Worm (Caenorhabditis elegans) whole organism, L2 larva: ENCODE measurements around the gene farl-11.

Source experiments
- R02D3.7 ChIP-seq: fragments of 150-350 bp; optimal IDR thresholded peaks from 2 replicates; lab custom pipeline; 2014; ENCODE audit warnings: missing biosample characterization, missing genetic modification characterization
- Y55F3AM.14 ChIP-seq: fragments of 200-800 bp; sonication (Bioruptor generic); optimal IDR thresholded peaks from 2 replicates; lab custom pipeline; 2018; ENCODE audit warnings: mild to moderate bottlenecking, missing genetic modification characterization, missing compliant biosample characterization
- ZK546.5 ChIP-seq: sonication (generic microtip); optimal IDR thresholded peaks from 2 replicates; lab custom pipeline; 2017; ENCODE audit warnings: missing biosample characterization, missing genetic modification characterization
- ama-1 ChIP-seq: fragments of 150-350 bp; optimal IDR thresholded peaks from 2 replicates; lab custom pipeline; 2018; ENCODE audit warnings: inconsistent platforms
- blmp-1 ChIP-seq: sonication (generic microtip); optimal IDR thresholded peaks from 2 replicates; lab custom pipeline; 2017; ENCODE audit warnings: missing genetic modification characterization, mild to moderate bottlenecking, missing compliant biosample characterization, antibody characterized with exemption, moderate library complexity; ENCODE audit not compliant: insufficient read depth
- ceh-16 ChIP-seq: fragments of 150-350 bp; optimal IDR thresholded peaks from 2 replicates; lab custom pipeline; 2014; ENCODE audit warnings: missing biosample characterization, missing genetic modification characterization
- ceh-82 ChIP-seq: fragments of 150-350 bp; optimal IDR thresholded peaks from 2 replicates; lab custom pipeline; 2014; ENCODE audit warnings: missing biosample characterization, missing genetic modification characterization
- dmd-4 ChIP-seq: sonication (generic microtip); optimal IDR thresholded peaks from 2 replicates; lab custom pipeline; 2017; ENCODE audit warnings: missing biosample characterization, missing genetic modification characterization
- egl-27 ChIP-seq: sonication (generic microtip); optimal IDR thresholded peaks from 3 replicates; lab custom pipeline; 2017; ENCODE audit warnings: missing biosample characterization, missing genetic modification reagents, missing genetic modification characterization
- elt-1 ChIP-seq: fragments of 150-350 bp; optimal IDR thresholded peaks from 2 replicates; lab custom pipeline; 2014; ENCODE audit warnings: missing biosample characterization, missing genetic modification characterization
- fos-1 ChIP-seq: fragments of 150-350 bp; optimal IDR thresholded peaks from 2 replicates; lab custom pipeline; 2014; ENCODE audit warnings: missing biosample characterization, missing genetic modification characterization
- gmeb-1 ChIP-seq: fragments of 150-350 bp; optimal IDR thresholded peaks from 2 replicates; lab custom pipeline; 2014; ENCODE audit warnings: missing biosample characterization, missing genetic modification characterization
- lin-11 ChIP-seq: fragments of 150-350 bp; sonication (generic microtip); optimal IDR thresholded peaks from 2 replicates; lab custom pipeline; 2014; ENCODE audit warnings: missing biosample characterization, missing genetic modification characterization, inconsistent platforms, mixed read lengths
- lin-13 ChIP-seq: fragments of 150-350 bp; optimal IDR thresholded peaks from 2 replicates; lab custom pipeline; 2014; ENCODE audit warnings: missing biosample characterization, missing genetic modification reagents, missing genetic modification characterization
- lin-39 ChIP-seq: fragments of 150-350 bp; optimal IDR thresholded peaks from 2 replicates; lab custom pipeline; 2014; ENCODE audit warnings: missing biosample characterization, missing genetic modification reagents, missing genetic modification characterization
- lsy-2 ChIP-seq, 2 experiments: fragments of 150-350 bp in 1 of 2; sonication (generic microtip) in 1 of 2; optimal IDR thresholded peaks; 2 replicates each; lab custom pipeline; 2014 to 2017; ENCODE audit warnings: missing biosample characterization in 2 of 2, missing genetic modification characterization in 2 of 2
- mbf-1 ChIP-seq: sonication (generic microtip); optimal IDR thresholded peaks from 2 replicates; lab custom pipeline; 2017; ENCODE audit warnings: missing biosample characterization, missing genetic modification characterization
- mdl-1 ChIP-seq, 2 experiments: fragments of 150-350 bp in 1 of 2; sonication (generic microtip) in 1 of 2; optimal IDR thresholded peaks; 2 replicates each; lab custom pipeline; 2017; ENCODE audit warnings: missing biosample characterization in 2 of 2, missing genetic modification characterization in 2 of 2
- nhr-10 ChIP-seq: sonication (generic microtip); optimal IDR thresholded peaks from 2 replicates; lab custom pipeline; 2017; ENCODE audit warnings: missing biosample characterization, missing genetic modification characterization
- nhr-11 ChIP-seq: fragments of 150-350 bp; optimal IDR thresholded peaks from 2 replicates; lab custom pipeline; 2014; ENCODE audit warnings: missing biosample characterization, missing genetic modification characterization
- nhr-12 ChIP-seq: fragments of 150-350 bp; optimal IDR thresholded peaks from 2 replicates; lab custom pipeline; 2014; ENCODE audit warnings: missing biosample characterization, missing genetic modification characterization
- nhr-21 ChIP-seq: fragments of 150-350 bp; optimal IDR thresholded peaks from 2 replicates; lab custom pipeline; 2014; ENCODE audit warnings: missing biosample characterization, missing genetic modification characterization
- nhr-23 ChIP-seq: fragments of 150-350 bp; optimal IDR thresholded peaks from 2 replicates; lab custom pipeline; 2014; ENCODE audit warnings: missing biosample characterization, missing genetic modification reagents, missing genetic modification characterization
- nhr-237 ChIP-seq: fragments of 150-350 bp; optimal IDR thresholded peaks from 2 replicates; lab custom pipeline; 2014; ENCODE audit warnings: missing biosample characterization, missing genetic modification characterization
- nhr-25 ChIP-seq: fragments of 150-350 bp; sonication (generic microtip); optimal IDR thresholded peaks from 3 replicates; lab custom pipeline; 2014; ENCODE audit warnings: missing biosample characterization, missing genetic modification characterization
- nhr-6 ChIP-seq: fragments of 150-350 bp; optimal IDR thresholded peaks from 2 replicates; lab custom pipeline; 2014; ENCODE audit warnings: missing biosample characterization, missing genetic modification characterization
- nhr-77 ChIP-seq: fragments of 150-350 bp; optimal IDR thresholded peaks from 2 replicates; lab custom pipeline; 2014; ENCODE audit warnings: missing biosample characterization, missing genetic modification characterization
- peb-1 ChIP-seq: fragments of 150-350 bp; optimal IDR thresholded peaks from 2 replicates; lab custom pipeline; 2014; ENCODE audit warnings: missing biosample characterization, missing genetic modification characterization
- sma-9 ChIP-seq, 2 experiments: fragments of 150-350 bp in 1 of 2; sonication (generic microtip) in 1 of 2; optimal IDR thresholded peaks; 2 replicates each; lab custom pipeline; 2014 to 2016; ENCODE audit warnings: missing genetic modification characterization in 2 of 2, mild to moderate bottlenecking in 1 of 2, missing biosample characterization in 1 of 2, missing compliant biosample characterization in 1 of 2, missing genetic modification reagents in 1 of 2, moderate library complexity in 1 of 2
- snpc-4 ChIP-seq: fragments of 150-350 bp; optimal IDR thresholded peaks from 2 replicates; lab custom pipeline; 2014; ENCODE audit warnings: missing biosample characterization, missing genetic modification characterization
- unc-55 ChIP-seq: fragments of 150-350 bp; sonication (generic microtip); optimal IDR thresholded peaks from 3 replicates; lab custom pipeline; 2014; ENCODE audit warnings: missing biosample characterization, missing genetic modification reagents, missing genetic modification characterization
- unc-62 ChIP-seq: fragments of 150-350 bp; optimal IDR thresholded peaks from 2 replicates; lab custom pipeline; 2014; ENCODE audit warnings: missing biosample characterization, missing genetic modification reagents, missing genetic modification characterization
- ztf-1 ChIP-seq: fragments of 200-800 bp; sonication (Bioruptor generic); conservative IDR thresholded peaks from 2 replicates; pipeline ENCODE4 v1.3.6; 2022; ENCODE audit warnings: missing genetic modification characterization, missing compliant biosample characterization
- ztf-4 ChIP-seq: fragments of 150-350 bp; optimal IDR thresholded peaks from 2 replicates; lab custom pipeline; 2014; ENCODE audit warnings: missing biosample characterization, missing genetic modification characterization

Gene farl-11

ce11 chrII:7121762-7122292 is 17.0 kb upstream of the farl-11 start, which contains the start of gene F10E7.2:
Gene F10E7.2, plus strand, starts transcription at chrII:7122242.
- TF ChIP-seq dmd-4 (tag; lab: Kevin White, UChicago) (no peak), ztf-1 (GFP tag; lab: Robert Waterston, UW) (no peak), nhr-23 (tag; lab: Kevin White, UChicago) (no peak)
- TF ChIP-seq, all 48 proteins: peak for 0

ce11 chrII:7119525-7119924 is 14.7 kb upstream of the farl-11 start:
- no peak for TF ChIP-seq R02D3.7 (tag; lab: Kevin White, UChicago)
- TF ChIP-seq nhr-11 (tag; lab: Kevin White, UChicago): no peak
- TF ChIP-seq lin-13 (GFP tag; lab: Kevin White, UChicago): no peak
- no peak for TF ChIP-seq mbf-1 (tag; lab: Kevin White, UChicago)
- TF ChIP-seq ceh-16 (tag; lab: Kevin White, UChicago): no peak
- no peak for TF ChIP-seq nhr-6 (tag; lab: Kevin White, UChicago)
- TF ChIP-seq lin-11 (tag; lab: Kevin White, UChicago): no peak
- no peak for TF ChIP-seq nhr-12 (tag; lab: Kevin White, UChicago)
- TF ChIP-seq nhr-237 (tag; lab: Kevin White, UChicago): no peak
- TF ChIP-seq nhr-77 (tag; lab: Kevin White, UChicago): no peak
- no peak for TF ChIP-seq gmeb-1 (tag; lab: Kevin White, UChicago)
- TF ChIP-seq nhr-23 (tag; lab: Kevin White, UChicago): no peak
- TF ChIP-seq fos-1 (tag; lab: Kevin White, UChicago): no peak
- no peak for TF ChIP-seq lsy-2 (tag; optimal IDR thresholded peaks at IDR 0.05; lab: Kevin White, UChicago)
- TF ChIP-seq, all 48 proteins: peak for 0

ce11 chrII:7116350-7116749 is 11.5 kb upstream of the farl-11 start, which contains the start of gene spon-1:
Gene spon-1, plus strand, starts transcription at chrII:7116557.
- no peak for TF ChIP-seq unc-62 (GFP tag; lab: Kevin White, UChicago)
- TF ChIP-seq nhr-10 (tag; lab: Kevin White, UChicago): no peak
- TF ChIP-seq peb-1: no peak
- TF ChIP-seq blmp-1 (tag; lab: Kevin White, UChicago): no peak
- no peak for TF ChIP-seq elt-1 (tag; lab: Kevin White, UChicago)
- no peak for TF ChIP-seq ZK546.5
- no peak for TF ChIP-seq ztf-1 (GFP tag; lab: Robert Waterston, UW)

ce11 chrII:7115638-7116037 is 10.8 kb upstream of the farl-11 start, which contains the start of gene cutl-5:
Gene cutl-5, minus strand, starts transcription at chrII:7115906.
- TF ChIP-seq lsy-2 (tag; optimal IDR thresholded peaks at IDR 0.05; lab: Kevin White, UChicago) (no peak), egl-27 (no peak), R02D3.7 (tag; lab: Kevin White, UChicago) (no peak), mbf-1 (tag; lab: Kevin White, UChicago) (no peak), snpc-4 (tag; lab: Kevin White, UChicago) (no peak), nhr-12 (tag; lab: Kevin White, UChicago) (no peak)
- TF ChIP-seq, all 48 proteins: peak for 0

ce11 chrII:7112780-7113179 is 7.9 kb upstream of the farl-11 start, which contains the start of gene F10E7.6:
Gene F10E7.6, plus strand, starts transcription at chrII:7113080.
- no peak for TF ChIP-seq nhr-21 (tag; lab: Kevin White, UChicago)
- TF ChIP-seq mdl-1 (tag; optimal IDR thresholded peaks at IDR 0.05; lab: Kevin White, UChicago): no peak
- no peak for TF ChIP-seq unc-55 (GFP tag; lab: Kevin White, UChicago)
- TF ChIP-seq ceh-82 (tag; lab: Kevin White, UChicago): no peak
- no peak for TF ChIP-seq ztf-1 (GFP tag; lab: Robert Waterston, UW)
- TF ChIP-seq ZK546.5: no peak
- no peak for TF ChIP-seq ztf-4 (tag; lab: Kevin White, UChicago)
- no peak for TF ChIP-seq nhr-25
- TF ChIP-seq sma-9 (GFP tag; optimal IDR thresholded peaks at IDR 0.05; lab: Kevin White, UChicago): no peak
- no peak for TF ChIP-seq sma-9 (tag; optimal IDR thresholded peaks at IDR 0.05; lab: Kevin White, UChicago)
- no peak for TF ChIP-seq ama-1 (lab: Kevin White, UChicago)
- no peak for TF ChIP-seq blmp-1 (tag; lab: Kevin White, UChicago)
- TF ChIP-seq lin-39 (tag; lab: Kevin White, UChicago): no peak
- no peak for TF ChIP-seq Y55F3AM.14 (GFP tag; lab: Kevin White, UChicago)
